Fruit fly (Drosophila melanogaster) whole organism: ENCODE results near the gene Pdss2.
A peak's percentile ranks its signal among the peaks of the same experiment; 100 is the strongest.

ENCODE experiments used
- CG8478 ChIP-seq: fragments of >200 bp; optimal IDR thresholded peaks from 2 replicates; lab custom pipeline; 2018; ENCODE audit warnings: inconsistent platforms
- Dll ChIP-seq: fragments of >200 bp; optimal IDR thresholded peaks from 2 replicates; lab custom pipeline; 2017
- EcR ChIP-seq, 2 experiments: fragments of >200 bp; optimal IDR thresholded peaks; 2 replicates each; lab custom pipeline; 2017; ENCODE audit warnings: missing biosample characterization in 2 of 2, missing genetic modification characterization in 2 of 2, missing genetic modification reagents in 2 of 2
- pan ChIP-seq: fragments of >200 bp; optimal IDR thresholded peaks from 2 replicates; lab custom pipeline; 2017
- psq ChIP-seq: fragments of >200 bp; optimal IDR thresholded peaks from 2 replicates; lab custom pipeline; 2017
- usp ChIP-seq: fragments of >200 bp; optimal IDR thresholded peaks from 2 replicates; lab custom pipeline; 2017; ENCODE audit warnings: missing biosample characterization, missing genetic modification characterization, mixed read lengths

Pdss2 gene

dm6 chr3L:21040831-21041230, 13.1 kb downstream of the Pdss2 start:
- TF ChIP-seq CG8478 (lab: Kevin White, UChicago): no peak

- TF ChIP-seq Dll (no peak), pan (lab: Kevin White, UChicago) (no peak), usp (GFP tag; lab: Kevin White, UChicago) (no peak)
Observed at dm6 chr3L:21041952-21042933, 14.5 kb downstream of the Pdss2 start.

DNA sequence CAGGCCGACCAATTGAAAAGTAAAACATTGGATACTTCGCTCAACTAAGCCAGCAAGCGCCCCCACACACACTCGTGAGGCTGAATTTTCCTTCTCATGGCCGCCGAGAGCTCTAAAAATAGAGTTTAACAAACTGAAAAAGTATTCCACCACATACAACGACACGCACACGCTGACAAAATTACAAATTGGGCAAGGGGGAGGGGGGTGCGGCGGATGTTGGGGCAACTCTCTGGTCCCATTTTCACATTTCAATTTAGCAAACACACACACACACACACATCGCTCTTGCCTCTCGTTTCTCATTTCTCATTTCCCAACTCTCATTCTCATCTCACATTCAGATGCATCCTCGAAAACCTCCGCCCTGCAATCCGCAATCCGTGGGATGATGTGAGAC, 15.7 kb downstream of the Pdss2 start:
- TF ChIP-seq pan (lab: Kevin White, UChicago) (no peak), Dll (no peak), psq (lab: Kevin White, UChicago) (no peak), usp (GFP tag; lab: Kevin White, UChicago) (no peak), CG8478 (lab: Kevin White, UChicago) (no peak), EcR (GFP tag; optimal IDR thresholded peaks at IDR 0.05; lab: Kevin White, UChicago) (no peak)

- TF ChIP-seq usp (GFP tag; lab: Kevin White, UChicago) (no peak), EcR (GFP tag; optimal IDR thresholded peaks at IDR 0.05; lab: Kevin White, UChicago) (peak in 1 of 2 experiments; percentile 20)
Observed at dm6 chr3L:21043894-21044682, 16.4 kb downstream of the Pdss2 start.

DNA sequence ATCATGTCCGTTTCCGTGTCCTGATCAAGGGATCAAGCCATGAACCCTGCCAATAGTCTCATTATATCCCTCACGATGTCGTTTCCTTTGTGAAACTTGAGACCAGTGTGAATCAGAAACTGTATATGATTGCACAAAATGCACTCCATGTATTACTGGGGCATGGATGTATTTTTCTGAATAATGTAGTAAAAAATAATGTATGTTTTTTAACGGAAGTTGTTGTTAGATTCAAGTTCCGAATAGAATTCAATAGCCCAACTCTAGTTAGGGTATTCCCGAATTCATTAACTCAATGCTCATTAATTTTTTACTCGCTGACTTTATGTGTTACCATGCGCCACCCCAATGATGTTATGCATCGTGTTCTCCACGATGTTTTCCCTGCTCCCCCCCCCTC, 17.0 kb downstream of the Pdss2 start:
- TF ChIP-seq pan (lab: Kevin White, UChicago): no peak
- TF ChIP-seq EcR (GFP tag; optimal IDR thresholded peaks at IDR 0.05; lab: Kevin White, UChicago): no peak
- TF ChIP-seq Dll: no peak
- no peak for TF ChIP-seq psq (lab: Kevin White, UChicago)
- no peak for TF ChIP-seq usp (GFP tag; lab: Kevin White, UChicago)
- no peak for TF ChIP-seq CG8478 (lab: Kevin White, UChicago)

dm6 chr3L:21046107-21046708, 18.5 kb downstream of the Pdss2 start:
- TF ChIP-seq EcR (GFP tag; optimal IDR thresholded peaks at IDR 0.05; lab: Kevin White, UChicago): no peak
- TF ChIP-seq CG8478 (lab: Kevin White, UChicago): no peak
- TF ChIP-seq pan (lab: Kevin White, UChicago): no peak
- no peak for TF ChIP-seq Dll
- no peak for TF ChIP-seq psq (lab: Kevin White, UChicago)
- no peak for TF ChIP-seq usp (GFP tag; lab: Kevin White, UChicago)

dm6 chr3L:21047037-21047436, 19.3 kb downstream of the Pdss2 start:
- TF ChIP-seq pan (lab: Kevin White, UChicago) (no peak), EcR (GFP tag; optimal IDR thresholded peaks at IDR 0.05; lab: Kevin White, UChicago) (no peak)

DNA sequence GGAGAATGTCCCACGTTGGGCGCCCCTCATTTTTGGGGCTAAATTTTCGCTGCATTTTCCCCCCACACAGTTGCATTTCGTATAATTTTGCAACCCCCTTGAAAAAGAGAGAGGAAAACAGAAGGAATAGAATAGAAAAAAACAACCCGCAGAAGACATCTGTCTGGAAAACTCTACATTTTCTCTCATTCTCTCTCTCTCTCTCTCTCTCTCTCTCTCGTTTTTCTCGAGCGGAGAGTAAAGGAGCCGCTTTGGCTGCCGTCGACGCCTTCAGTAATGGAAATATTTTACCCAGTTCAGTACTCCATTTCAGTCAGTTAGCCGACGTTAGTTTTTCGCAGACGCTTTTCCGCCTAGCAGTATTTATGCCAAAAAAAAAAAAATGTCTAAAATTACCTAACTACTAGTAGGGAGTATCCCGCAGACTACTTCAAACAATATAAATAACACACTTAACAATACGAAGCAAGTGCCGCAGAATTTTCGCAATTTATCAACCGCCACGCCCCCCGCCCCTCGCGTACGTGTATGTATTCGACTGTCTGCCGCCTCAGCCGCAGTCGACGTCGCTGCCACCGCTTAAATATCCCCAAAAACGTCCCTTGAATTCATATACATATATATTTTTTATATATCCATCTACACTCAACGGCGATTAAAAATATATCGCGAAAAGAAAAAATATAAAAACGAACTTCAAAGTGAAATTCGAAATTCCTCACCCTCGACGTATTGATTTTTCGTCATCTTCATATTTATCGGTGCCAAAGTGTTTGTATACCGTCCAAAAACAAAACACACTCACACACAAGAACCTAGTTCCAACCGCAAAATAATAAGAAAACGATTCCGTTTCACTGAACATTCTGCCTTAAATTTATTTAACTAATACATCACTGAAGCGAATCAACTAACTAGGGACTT, 20.3 kb downstream of the Pdss2 start:
- no peak for TF ChIP-seq pan (lab: Kevin White, UChicago)

DNA sequence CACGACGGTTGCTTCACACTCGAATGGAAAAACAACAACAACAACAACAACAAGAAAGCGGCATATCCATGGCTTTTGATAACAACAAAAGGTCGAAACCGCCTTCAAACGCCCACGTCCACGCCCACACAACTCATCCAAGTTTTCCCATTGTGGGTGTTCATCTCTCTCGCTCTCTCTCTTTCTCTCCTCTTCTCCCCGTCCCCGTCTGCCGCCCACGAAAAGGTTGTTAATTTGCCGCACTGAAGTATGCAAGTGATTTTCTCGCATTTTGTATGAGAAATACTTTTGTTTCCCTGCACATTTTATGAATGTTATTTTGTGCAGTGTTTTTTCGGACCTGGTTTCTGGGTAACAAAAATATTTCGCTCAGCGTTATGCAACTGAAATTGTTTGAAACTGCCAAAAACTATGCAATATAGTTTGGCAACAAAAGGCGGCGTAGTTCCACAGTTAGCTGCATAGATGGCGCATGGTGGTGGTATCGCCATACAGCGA, 21.8 kb downstream of the Pdss2 start:
- TF ChIP-seq CG8478 (lab: Kevin White, UChicago) (no peak), usp (GFP tag; lab: Kevin White, UChicago) (no peak), psq (lab: Kevin White, UChicago) (no peak), Dll (no peak), pan (lab: Kevin White, UChicago) (no peak), EcR (GFP tag; optimal IDR thresholded peaks at IDR 0.05; lab: Kevin White, UChicago) (no peak)

- TF ChIP-seq Dll (no peak), pan (lab: Kevin White, UChicago) (no peak), EcR (GFP tag; optimal IDR thresholded peaks at IDR 0.05; lab: Kevin White, UChicago) (no peak), psq (lab: Kevin White, UChicago) (no peak), CG8478 (lab: Kevin White, UChicago) (no peak), usp (GFP tag; lab: Kevin White, UChicago) (no peak)
Observed at dm6 chr3L:21050068-21050736, 22.5 kb downstream of the Pdss2 start.
